Fruit fly (Drosophila melanogaster) whole organism, embryonic: ENCODE measurements around the gene CG2854.

Experiments used
- Ada2b ChIP-seq: fragments of 200-800 bp; sonication (Bioruptor generic); IDR thresholded peaks from 2 replicates; pipeline ENCODE4 v1.3.6; 2022; ENCODE audit warnings: missing biosample characterization, missing genetic modification characterization
- Atf3 ChIP-seq: fragments of 200-800 bp; sonication (Bioruptor generic); optimal IDR thresholded peaks from 3 replicates; lab custom pipeline; 2016; ENCODE audit warnings: missing biosample characterization, missing genetic modification characterization
- Bteb2 ChIP-seq: fragments of 200-800 bp; sonication (Bioruptor generic); optimal IDR thresholded peaks from 2 replicates; lab custom pipeline; 2016; ENCODE audit warnings: missing biosample characterization, missing genetic modification characterization
- CG10267 ChIP-seq: fragments of 200-800 bp; sonication (Bioruptor generic); optimal IDR thresholded peaks from 2 replicates; lab custom pipeline; 2018; ENCODE audit warnings: missing biosample characterization, mild to moderate bottlenecking, missing genetic modification characterization, moderate library complexity
- CG10366 ChIP-seq: fragments of 200-800 bp; sonication (Bioruptor generic); IDR thresholded peaks from 2 replicates; pipeline ENCODE4 v1.3.6; 2022; ENCODE audit warnings: missing biosample characterization, missing genetic modification characterization
- CG10565 ChIP-seq: fragments of 200-800 bp; sonication (Bioruptor generic); optimal IDR thresholded peaks from 3 replicates; lab custom pipeline; 2016; ENCODE audit warnings: missing biosample characterization, mild to moderate bottlenecking, missing genetic modification characterization
- CG11456 ChIP-seq: fragments of 200-800 bp; sonication (Bioruptor generic); IDR thresholded peaks from 3 replicates; pipeline ENCODE4 v1.3.6; 2022; ENCODE audit warnings: missing biosample characterization, missing genetic modification characterization
- CG13296 ChIP-seq: fragments of 200-800 bp; sonication (Bioruptor generic); optimal IDR thresholded peaks from 3 replicates; lab custom pipeline; 2018; ENCODE audit warnings: missing biosample characterization, mild to moderate bottlenecking, missing genetic modification characterization
- CG13894 ChIP-seq: fragments of 200-800 bp; sonication (Bioruptor generic); optimal IDR thresholded peaks from 3 replicates; lab custom pipeline; 2018; ENCODE audit warnings: missing biosample characterization, mild to moderate bottlenecking, missing genetic modification characterization, moderate library complexity
- CG14710 ChIP-seq: fragments of 200-800 bp; sonication (Bioruptor generic); optimal IDR thresholded peaks from 3 replicates; lab custom pipeline; 2019; ENCODE audit warnings: missing biosample characterization, mild to moderate bottlenecking, missing genetic modification characterization, moderate library complexity
- CG15479 ChIP-seq: fragments of 200-800 bp; sonication (Bioruptor generic); optimal IDR thresholded peaks from 3 replicates; lab custom pipeline; 2019; ENCODE audit warnings: missing biosample characterization, mild to moderate bottlenecking, missing genetic modification characterization, moderate library complexity
- CG1647 ChIP-seq: fragments of 200-800 bp; sonication (Bioruptor generic); optimal IDR thresholded peaks from 3 replicates; lab custom pipeline; 2016; ENCODE audit warnings: missing biosample characterization, missing genetic modification characterization
- CG17912 ChIP-seq: fragments of 200-800 bp; sonication (Bioruptor generic); optimal IDR thresholded peaks from 2 replicates; lab custom pipeline; 2018; ENCODE audit warnings: missing biosample characterization, mild to moderate bottlenecking, missing genetic modification characterization
- CG2875 ChIP-seq: fragments of 200-800 bp; sonication (Bioruptor generic); optimal IDR thresholded peaks from 2 replicates; lab custom pipeline; 2017; ENCODE audit warnings: missing biosample characterization, mild to moderate bottlenecking, missing genetic modification characterization, missing genetic modification reagents
- CG32532 ChIP-seq: fragments of 200-800 bp; sonication (Bioruptor generic); IDR thresholded peaks from 2 replicates; pipeline ENCODE4 v1.3.6; 2022; ENCODE audit warnings: missing biosample characterization, missing genetic modification characterization
- CG3847 ChIP-seq: fragments of 200-800 bp; sonication (Bioruptor generic); IDR thresholded peaks from 2 replicates; pipeline ENCODE4 v1.3.6; 2022; ENCODE audit warnings: missing biosample characterization, missing genetic modification characterization
- CG5953 ChIP-seq: fragments of 200-800 bp; sonication (Bioruptor generic); IDR thresholded peaks from 2 replicates; pipeline ENCODE4 v1.3.6; 2022; ENCODE audit warnings: missing biosample characterization, missing genetic modification characterization
- CG8281 ChIP-seq: fragments of 200-800 bp; sonication (Bioruptor generic); optimal IDR thresholded peaks from 2 replicates; lab custom pipeline; 2018; ENCODE audit warnings: missing biosample characterization, mild to moderate bottlenecking, missing genetic modification characterization, moderate library complexity
- CG8359 ChIP-seq: fragments of 200-800 bp; sonication (Bioruptor generic); optimal IDR thresholded peaks from 2 replicates; lab custom pipeline; 2017; ENCODE audit warnings: missing biosample characterization, mild to moderate bottlenecking, missing genetic modification characterization, borderline replicate concordance
- CG8924 ChIP-seq: fragments of 200-800 bp; optimal IDR thresholded peaks from 3 replicates; lab custom pipeline; 2019; ENCODE audit warnings: missing biosample characterization, mild to moderate bottlenecking, missing genetic modification characterization, moderate library complexity
- CG9609 ChIP-seq: fragments of 200-800 bp; sonication (Bioruptor generic); optimal IDR thresholded peaks from 3 replicates; lab custom pipeline; 2016; ENCODE audit warnings: missing biosample characterization, missing genetic modification characterization
- D19B ChIP-seq: fragments of 200-800 bp; sonication (Bioruptor generic); optimal IDR thresholded peaks from 2 replicates; lab custom pipeline; 2017; ENCODE audit warnings: missing biosample characterization, mild to moderate bottlenecking, missing genetic modification characterization
- Dbx ChIP-seq: fragments of 200-800 bp; sonication (Bioruptor generic); IDR thresholded peaks from 3 replicates; pipeline ENCODE4 v1.3.6; 2022; ENCODE audit warnings: missing biosample characterization, missing genetic modification characterization
- Doc3 ChIP-seq: fragments of 200-800 bp; sonication (Bioruptor generic); IDR thresholded peaks from 3 replicates; pipeline ENCODE4 v1.3.6; 2022; ENCODE audit warnings: missing biosample characterization, missing genetic modification characterization; ENCODE audit not compliant: partially characterized antibody
- E2f2 ChIP-seq: fragments of 200-800 bp; sonication (Bioruptor generic); IDR thresholded peaks from 2 replicates; pipeline ENCODE4 v1.3.6; 2022; ENCODE audit warnings: missing biosample characterization, missing genetic modification characterization
- Elba2 ChIP-seq: fragments of 200-800 bp; sonication (Bioruptor generic); optimal IDR thresholded peaks from 3 replicates; lab custom pipeline; 2016; ENCODE audit warnings: missing biosample characterization, missing genetic modification characterization
- Fer1 ChIP-seq: fragments of 200-800 bp; sonication (Bioruptor generic); optimal IDR thresholded peaks from 2 replicates; lab custom pipeline; 2017; ENCODE audit warnings: missing biosample characterization, mild to moderate bottlenecking, missing genetic modification characterization
- H2.0 ChIP-seq: fragments of 200-800 bp; sonication (Bioruptor generic); IDR thresholded peaks from 2 replicates; pipeline ENCODE4 v1.3.6; 2022; ENCODE audit warnings: missing biosample characterization, missing genetic modification characterization
- HLH4C ChIP-seq: fragments of 200-800 bp; sonication (Bioruptor generic); IDR thresholded peaks from 3 replicates; pipeline ENCODE4 v1.3.6; 2022; ENCODE audit warnings: missing biosample characterization, missing genetic modification characterization; ENCODE audit not compliant: partially characterized antibody
- HLH54F ChIP-seq: fragments of 200-800 bp; sonication (Bioruptor generic); optimal IDR thresholded peaks from 3 replicates; lab custom pipeline; 2016; ENCODE audit warnings: missing biosample characterization, missing genetic modification characterization
- Hsf ChIP-seq: fragments of 200-800 bp; sonication (Bioruptor generic); optimal IDR thresholded peaks from 3 replicates; lab custom pipeline; 2016; ENCODE audit warnings: missing biosample characterization, missing genetic modification characterization
- Nf-YA ChIP-seq: fragments of 200-800 bp; sonication (Bioruptor generic); IDR thresholded peaks from 2 replicates; pipeline ENCODE4 v1.3.6; 2022; ENCODE audit warnings: missing biosample characterization, missing genetic modification characterization
- Rfx ChIP-seq: fragments of 200-800 bp; sonication (Bioruptor generic); IDR thresholded peaks from 2 replicates; pipeline ENCODE4 v1.3.6; 2022; ENCODE audit warnings: missing biosample characterization, missing genetic modification characterization
- Rx ChIP-seq: fragments of 200-800 bp; sonication (Bioruptor generic); IDR thresholded peaks from 2 replicates; pipeline ENCODE4 v1.3.6; 2022; ENCODE audit warnings: missing biosample characterization, missing genetic modification characterization
- Side ChIP-seq: fragments of 200-800 bp; sonication (Bioruptor generic); optimal IDR thresholded peaks from 2 replicates; lab custom pipeline; 2016; ENCODE audit warnings: missing biosample characterization, missing genetic modification characterization
- al ChIP-seq: fragments of 200-800 bp; sonication (Bioruptor generic); IDR thresholded peaks from 2 replicates; pipeline ENCODE4 v1.3.6; 2022; ENCODE audit warnings: missing biosample characterization, missing genetic modification characterization
- ara ChIP-seq: fragments of 200-800 bp; sonication (Bioruptor generic); IDR thresholded peaks from 2 replicates; pipeline ENCODE4 v1.3.6; 2022; ENCODE audit warnings: missing biosample characterization, missing genetic modification characterization
- bsh ChIP-seq, 2 experiments: fragments of 200-800 bp; sonication (Bioruptor generic); optimal IDR thresholded peaks; 2 replicates each; lab custom pipeline; 2017 to 2018; ENCODE audit warnings: mild to moderate bottlenecking in 2 of 2, missing biosample characterization in 2 of 2, missing genetic modification characterization in 2 of 2, moderate library complexity in 1 of 2
- cas ChIP-seq: fragments of 200-800 bp; sonication (Bioruptor generic); IDR thresholded peaks from 2 replicates; pipeline ENCODE4 v1.3.6; 2022; ENCODE audit warnings: missing biosample characterization, missing genetic modification characterization
- gfzf ChIP-seq: fragments of 200-800 bp; sonication (Bioruptor generic); optimal IDR thresholded peaks from 2 replicates; lab custom pipeline; 2016; ENCODE audit warnings: missing biosample characterization, mild to moderate bottlenecking, missing genetic modification characterization, moderate library complexity
- grn ChIP-seq: fragments of 200-800 bp; sonication (Bioruptor generic); optimal IDR thresholded peaks from 3 replicates; lab custom pipeline; 2017; ENCODE audit warnings: missing biosample characterization, missing genetic modification characterization
- gro ChIP-seq: fragments of 200-800 bp; sonication (Bioruptor generic); optimal IDR thresholded peaks from 2 replicates; lab custom pipeline; 2016; ENCODE audit warnings: missing biosample characterization, missing genetic modification characterization
- jigr1 ChIP-seq: fragments of 200-800 bp; sonication (Bioruptor generic); IDR thresholded peaks from 3 replicates; pipeline ENCODE4 v1.3.6; 2022; ENCODE audit warnings: missing biosample characterization, missing genetic modification characterization
- ken ChIP-seq: fragments of 200-800 bp; sonication (Bioruptor generic); IDR thresholded peaks from 3 replicates; pipeline ENCODE4 v1.3.6; 2022; ENCODE audit warnings: missing biosample characterization, missing genetic modification characterization
- nau ChIP-seq: fragments of 200-800 bp; sonication (Bioruptor generic); optimal IDR thresholded peaks from 3 replicates; lab custom pipeline; 2017; ENCODE audit warnings: missing biosample characterization, mild to moderate bottlenecking, missing genetic modification characterization, missing genetic modification reagents
- pfk ChIP-seq: fragments of 200-800 bp; sonication (Bioruptor generic); optimal IDR thresholded peaks from 2 replicates; lab custom pipeline; 2018; ENCODE audit warnings: missing biosample characterization, mild to moderate bottlenecking, missing genetic modification characterization, moderate library complexity
- repo ChIP-seq: fragments of 200-800 bp; sonication (Bioruptor generic); optimal IDR thresholded peaks from 2 replicates; lab custom pipeline; 2016; ENCODE audit warnings: missing biosample characterization, missing genetic modification characterization
- ro ChIP-seq: fragments of 200-800 bp; sonication (Bioruptor generic); IDR thresholded peaks from 2 replicates; pipeline ENCODE4 v1.3.6; 2022; ENCODE audit warnings: missing biosample characterization, missing genetic modification characterization
- salm ChIP-seq: fragments of 200-800 bp; sonication (Bioruptor generic); optimal IDR thresholded peaks from 2 replicates; lab custom pipeline; 2018; ENCODE audit warnings: missing biosample characterization, mild to moderate bottlenecking, missing genetic modification characterization
- sna ChIP-seq: fragments of 200-800 bp; sonication (Bioruptor generic); IDR thresholded peaks from 2 replicates; pipeline ENCODE4 v1.3.6; 2022; ENCODE audit warnings: missing biosample characterization, missing genetic modification characterization; ENCODE audit not compliant: partially characterized antibody

Gene CG2854

dm6 chrX:2297428-2298200 is 29.3 kb upstream of the CG2854 start (continued):
- TF ChIP-seq CG5953 (GFP tag; lab: Robert Waterston, UW) (peak; percentile 98), CG8924 (peak; percentile 99), H2.0 (GFP tag; lab: Robert Waterston, UW) (peak; percentile 98), ara (peak; percentile 98), E2f2 (GFP tag; lab: Robert Waterston, UW) (peak; percentile 87), ro (GFP tag; lab: Robert Waterston, UW) (peak; percentile 95), al (GFP tag; lab: Robert Waterston, UW) (peak; percentile 92), Rx (peak; percentile 98), ken (GFP tag; lab: Robert Waterston, UW) (peak; percentile 99), CG32532 (GFP tag; lab: Robert Waterston, UW) (peak; percentile 98), CG9609 (peak; percentile 99), pfk (GFP tag; lab: Kevin White, UChicago) (peak; percentile 21), Bteb2 (GFP tag; lab: Kevin White, UChicago) (peak; percentile 98), repo (GFP tag; lab: Kevin White, UChicago) (peak; percentile 99), Elba2 (peak; percentile 65), CG3847 (GFP tag; lab: Robert Waterston, UW) (peak; percentile 98), Dbx (GFP tag; lab: Robert Waterston, UW) (peak; percentile 96), CG8281 (tag; lab: Kevin White, UChicago) (peak; percentile 89), nau (peak; percentile 98), Ada2b (GFP tag; lab: Robert Waterston, UW) (peak; percentile 98), HLH54F (GFP tag; lab: Kevin White, UChicago) (peak; percentile 98), HLH4C (GFP tag; lab: Robert Waterston, UW) (no peak), D19B (GFP tag; lab: Kevin White, UChicago) (peak; percentile 89), CG17912 (GFP tag; lab: Kevin White, UChicago) (peak; percentile 97), Nf-YA (peak; percentile 98), Fer1 (peak; percentile 98), Atf3 (peak; percentile 98), sna (GFP tag; lab: Robert Waterston, UW) (no peak), CG10366 (GFP tag; lab: Robert Waterston, UW) (peak; percentile 99), salm (tag; lab: Kevin White, UChicago) (peak; percentile 98), gfzf (GFP tag; lab: Kevin White, UChicago) (peak; percentile 41), CG15479 (GFP tag; lab: Kevin White, UChicago) (peak; percentile 20), cas (GFP tag; lab: Robert Waterston, UW) (peak; percentile 90), grn (peak; percentile 87), CG2875 (GFP tag; lab: Kevin White, UChicago) (peak; percentile 99), CG10565 (GFP tag; lab: Kevin White, UChicago) (peak; percentile 95), bsh (GFP tag; optimal IDR thresholded peaks at IDR 0.05; lab: Kevin White, UChicago) (peak; percentile 87 to 99), CG14710 (tag; lab: Kevin White, UChicago) (peak; percentile 95), Side (GFP tag; lab: Kevin White, UChicago) (peak; percentile 99), CG1647 (peak; percentile 99), CG8359 (peak; percentile 94), jigr1 (GFP tag; lab: Robert Waterston, UW) (peak; percentile 96), CG13894 (tag; lab: Kevin White, UChicago) (peak; percentile 95), gro (GFP tag; lab: Kevin White, UChicago) (peak; percentile 98), Rfx (GFP tag; lab: Robert Waterston, UW) (peak; percentile 99), CG11456 (peak; percentile 98), Hsf (GFP tag; lab: Kevin White, UChicago) (peak; percentile 99), Doc3 (GFP tag; lab: Robert Waterston, UW) (no peak), CG10267 (peak; percentile 92), CG13296 (GFP tag; lab: Kevin White, UChicago) (peak; percentile 97)
